Worm (Caenorhabditis elegans): ENCODE data around the gene M18.6.

DNA sequence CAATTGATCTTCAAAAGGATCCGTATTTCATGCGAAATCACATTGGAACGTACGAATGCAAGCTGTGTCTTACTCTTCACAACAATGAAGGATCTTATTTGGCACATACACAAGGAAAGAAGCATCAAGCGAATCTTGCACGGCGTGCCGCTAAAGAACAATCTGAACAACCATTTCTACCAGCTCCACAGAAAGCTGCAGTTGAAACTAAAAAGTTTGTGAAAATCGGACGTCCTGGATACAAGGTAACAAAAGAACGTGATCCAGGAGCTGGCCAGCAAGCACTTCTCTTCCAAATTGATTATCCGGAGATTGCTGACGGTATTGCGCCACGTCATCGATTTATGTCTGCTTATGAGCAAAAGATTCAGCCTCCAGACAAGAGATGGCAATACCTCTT, 36.5 kb upstream of the M18.6 start:
- TF ChIP-seq cog-1 (tag; optimal IDR thresholded peaks at IDR 0.05) = no peak
- no peak for TF ChIP-seq T22C8.4 (GFP tag; IDR thresholded peaks at IDR 0.05)
- TF ChIP-seq med-1 (GFP tag; optimal IDR thresholded peaks at IDR 0.05; ENCODE audit: insufficient read depth) = no peak
- TF ChIP-seq klf-2 (GFP tag; conservative IDR thresholded peaks at IDR 0.05) = no peak
- no peak for TF ChIP-seq flt-1 (GFP tag; IDR thresholded peaks at IDR 0.05)
- TF ChIP-seq ztf-23 (GFP tag; IDR thresholded peaks at IDR 0.05) = no peak

All from whole organism, midembryonic.